Fruit fly (Drosophila melanogaster): ENCODE results near the gene CG6428.
"Not testable (repeated sequence)": the region's sequence is repeated elsewhere in the genome, so short reads cannot be mapped to it uniquely, and the experiment has no call there.

Gene CG6428

dm6 chrX:3944743-3945142 lies 23.7 kb downstream of the CG6428 start, which contains the start of gene Gem4c:
Gem4c (plus strand) TSS chrX:3945043.
- not testable (repeated sequence) for TF ChIP-seq gl (tag; optimal IDR thresholded peaks at IDR 0.05); EcR (GFP tag; optimal IDR thresholded peaks at IDR 0.05); CG17806 (tag; optimal IDR thresholded peaks at IDR 0.05)

- TF ChIP-seq rn (GFP tag; IDR thresholded peaks at IDR 0.05); EcR (GFP tag; optimal IDR thresholded peaks at IDR 0.05); Ets98B (GFP tag; IDR thresholded peaks at IDR 0.05): not testable (repeated sequence)
Observed at dm6 chrX:3940547-3940946, 27.9 kb downstream of the CG6428 start, which contains the start of gene Gem4b. Gem4b (plus strand) TSS chrX:3940847.

- TF ChIP-seq CG15710 (tag; optimal IDR thresholded peaks at IDR 0.05) (no peak), CG8159 (tag; optimal IDR thresholded peaks at IDR 0.05) (no peak), CG10348 (GFP tag; IDR thresholded peaks at IDR 0.05) (no peak), CG14655 (GFP tag; optimal IDR thresholded peaks at IDR 0.05) (no peak), CG8301 (tag; optimal IDR thresholded peaks at IDR 0.05) (no peak), CG12605 (GFP tag; IDR thresholded peaks at IDR 0.05) (no peak), CG32121 (GFP tag; IDR thresholded peaks at IDR 0.05) (0 out of 2 replicates have a peak, but pooled peaks have one; percentile 4)
Observed at dm6 chrX:3936174-3936573, 32.3 kb downstream of the CG6428 start, which contains the start of the genes CG2938 and Glos. CG2938 (minus strand) TSS chrX:3936469. Glos (plus strand) TSS chrX:3936517.

dm6 chrX:3931669-3932068 lies 36.8 kb downstream of the CG6428 start:
- TF ChIP-seq gl (tag; optimal IDR thresholded peaks at IDR 0.05), result no peak
- peak; percentile 74 for TF ChIP-seq Ets98B (GFP tag; IDR thresholded peaks at IDR 0.05)
- no peak for TF ChIP-seq CG10348 (GFP tag; IDR thresholded peaks at IDR 0.05)
- TF ChIP-seq CG14655 (GFP tag; optimal IDR thresholded peaks at IDR 0.05), result peak; percentile 75
- TF ChIP-seq EcR (GFP tag; optimal IDR thresholded peaks at IDR 0.05), result peak; percentile 10
- peak; percentile 49 for TF ChIP-seq CG17806 (tag; optimal IDR thresholded peaks at IDR 0.05)
- TF ChIP-seq CG8159 (tag; optimal IDR thresholded peaks at IDR 0.05), result peak; percentile 65
- TF ChIP-seq CG9948 (tag; optimal IDR thresholded peaks at IDR 0.05), result peak; percentile 58
- TF ChIP-seq CG15710 (tag; optimal IDR thresholded peaks at IDR 0.05), result peak; percentile 48
- TF ChIP-seq D1 (tag; optimal IDR thresholded peaks at IDR 0.05), result no peak
- TF ChIP-seq Snoo (tag; optimal IDR thresholded peaks at IDR 0.05), result peak; percentile 29
- 0 out of 2 replicates have a peak, but pooled peaks have one; percentile 31 for TF ChIP-seq CG12605 (GFP tag; IDR thresholded peaks at IDR 0.05)
- TF ChIP-seq CG8301 (tag; optimal IDR thresholded peaks at IDR 0.05), result peak; percentile 68
- TF ChIP-seq rn (GFP tag; IDR thresholded peaks at IDR 0.05), result peak; percentile 36; the same call in 1 of the 2 replicates
- peak; percentile 79 for TF ChIP-seq CG32121 (GFP tag; IDR thresholded peaks at IDR 0.05)
- peak; percentile 84 for TF ChIP-seq CG4496 (GFP tag; IDR thresholded peaks at IDR 0.05)
- TF ChIP-seq fd96Ca (GFP tag; IDR thresholded peaks at IDR 0.05), result peak; percentile 75
- TF ChIP-seq CG34367 (tag; optimal IDR thresholded peaks at IDR 0.05), result peak; percentile 46
- peak; percentile 36 for TF ChIP-seq Pif1B (GFP tag; optimal IDR thresholded peaks at IDR 0.05)
- peak; percentile 50 for TF ChIP-seq Pif1A (GFP tag; optimal IDR thresholded peaks at IDR 0.05)
- no peak for TF ChIP-seq CG13204 (GFP tag; optimal IDR thresholded peaks at IDR 0.05)

dm6 chrX:3930528-3931251 lies 37.8 kb downstream of the CG6428 start, which contains the start of gene CG42541:
CG42541 (minus strand) TSS chrX:3930578.
- TF ChIP-seq CG17806 (tag; optimal IDR thresholded peaks at IDR 0.05) (no peak), Snoo (tag; optimal IDR thresholded peaks at IDR 0.05) (no peak), CG4496 (GFP tag; IDR thresholded peaks at IDR 0.05) (peak; percentile 70), CG12605 (GFP tag; IDR thresholded peaks at IDR 0.05) (peak; percentile 63; the same call in 1 of the 2 replicates)

dm6 chrX:3928520-3928919 lies 39.9 kb downstream of the CG6428 start:
- TF ChIP-seq CG34367 (tag; optimal IDR thresholded peaks at IDR 0.05), result no peak
- TF ChIP-seq CG8159 (tag; optimal IDR thresholded peaks at IDR 0.05), result peak; percentile 21
- peak; percentile 33; the same call in 1 of the 3 replicates for TF ChIP-seq CG4496 (GFP tag; IDR thresholded peaks at IDR 0.05)
- peak; percentile 5 for TF ChIP-seq CG15710 (tag; optimal IDR thresholded peaks at IDR 0.05)

All from whole organism, pupa.